Fruit fly (Drosophila melanogaster): ENCODE measurements around the gene CG34429.

The CG34429 gene

dm6 chr3L:13084477-13084876, 21.6 kb downstream of the CG34429 start:
- TF ChIP-seq CG7101 (tag; optimal IDR thresholded peaks at IDR 0.05) (no peak), kay (GFP tag; ENCODE audit: borderline replicate concordance) (no peak), bab1 (GFP tag; optimal IDR thresholded peaks at IDR 0.05) (no peak)

dm6 chr3L:13087189-13087588, 24.3 kb downstream of the CG34429 start, which contains the start of gene CG17300:
Gene CG17300 (minus strand): TSS chr3L:13087289.
- TF ChIP-seq cnc (optimal IDR thresholded peaks at IDR 0.05) (no peak), Hr96 (GFP tag; optimal IDR thresholded peaks at IDR 0.05) (no peak), CG14711 (tag; optimal IDR thresholded peaks at IDR 0.05) (no peak), toe (GFP tag; optimal IDR thresholded peaks at IDR 0.05) (no peak), CG11617 (GFP tag; optimal IDR thresholded peaks at IDR 0.05) (no peak), tj (GFP tag; optimal IDR thresholded peaks at IDR 0.05) (no peak), cic (GFP tag; optimal IDR thresholded peaks at IDR 0.05) (no peak), CG7101 (tag; optimal IDR thresholded peaks at IDR 0.05) (no peak), Crg-1 (GFP tag; optimal IDR thresholded peaks at IDR 0.05) (no peak), Mnt (GFP tag; optimal IDR thresholded peaks at IDR 0.05) (no peak), pad (GFP tag; optimal IDR thresholded peaks at IDR 0.05) (no peak), ovo (GFP tag; optimal IDR thresholded peaks at IDR 0.05) (no peak), CG12768 (GFP tag; optimal IDR thresholded peaks at IDR 0.05) (no peak), kay (GFP tag; ENCODE audit: borderline replicate concordance) (no peak), CG5204 (GFP tag; optimal IDR thresholded peaks at IDR 0.05) (no peak), bab1 (GFP tag; optimal IDR thresholded peaks at IDR 0.05) (no peak), CG1620 (GFP tag; optimal IDR thresholded peaks at IDR 0.05) (no peak), CG33017 (tag; optimal IDR thresholded peaks at IDR 0.05) (no peak)

DNA sequence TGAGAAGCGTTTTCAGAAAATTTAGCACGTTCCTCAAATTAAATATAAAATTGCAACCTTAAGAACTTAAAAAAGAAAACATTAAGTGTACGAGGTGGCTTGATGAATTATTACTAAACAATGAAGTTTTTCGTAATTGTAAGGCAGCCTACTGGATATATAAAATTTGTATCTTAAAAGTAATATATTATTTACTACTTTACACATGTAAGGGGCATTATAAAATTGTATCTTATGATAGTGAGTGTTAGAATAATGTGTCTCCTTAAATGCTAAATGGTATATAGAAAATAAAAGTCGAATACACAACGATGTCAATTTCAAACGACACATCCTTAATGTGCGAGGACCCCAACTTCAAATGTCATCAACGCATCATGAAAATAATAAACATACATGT, 27.0 kb downstream of the CG34429 start, which contains the start of gene CG11251:
Gene CG11251, minus strand, starts transcription at position 101 of the 400 bp plus-strand sequence.
- TF ChIP-seq ovo (GFP tag; optimal IDR thresholded peaks at IDR 0.05) (no peak), CG14711 (tag; optimal IDR thresholded peaks at IDR 0.05) (no peak)

dm6 chr3L:13099151-13099550, 36.3 kb downstream of the CG34429 start:
- TF ChIP-seq kay (GFP tag; ENCODE audit: borderline replicate concordance) (no peak), cic (GFP tag; optimal IDR thresholded peaks at IDR 0.05) (no peak), CG11617 (GFP tag; optimal IDR thresholded peaks at IDR 0.05) (no peak), CG33017 (tag; optimal IDR thresholded peaks at IDR 0.05) (no peak), Hr96 (GFP tag; optimal IDR thresholded peaks at IDR 0.05) (no peak), CG5204 (GFP tag; optimal IDR thresholded peaks at IDR 0.05) (no peak), Clk (GFP tag; optimal IDR thresholded peaks at IDR 0.05) (no peak), CG12768 (GFP tag; optimal IDR thresholded peaks at IDR 0.05) (no peak), pad (GFP tag; optimal IDR thresholded peaks at IDR 0.05) (no peak), CG1620 (GFP tag; optimal IDR thresholded peaks at IDR 0.05) (no peak), cnc (optimal IDR thresholded peaks at IDR 0.05) (no peak), bab1 (GFP tag; optimal IDR thresholded peaks at IDR 0.05) (no peak), Mnt (GFP tag; optimal IDR thresholded peaks at IDR 0.05) (no peak), CG7045 (GFP tag; optimal IDR thresholded peaks at IDR 0.05) (no peak), CG14711 (tag; optimal IDR thresholded peaks at IDR 0.05) (no peak), ovo (GFP tag; optimal IDR thresholded peaks at IDR 0.05) (no peak), Crg-1 (GFP tag; optimal IDR thresholded peaks at IDR 0.05) (no peak), CG7101 (tag; optimal IDR thresholded peaks at IDR 0.05) (no peak), tj (GFP tag; optimal IDR thresholded peaks at IDR 0.05) (no peak)

DNA sequence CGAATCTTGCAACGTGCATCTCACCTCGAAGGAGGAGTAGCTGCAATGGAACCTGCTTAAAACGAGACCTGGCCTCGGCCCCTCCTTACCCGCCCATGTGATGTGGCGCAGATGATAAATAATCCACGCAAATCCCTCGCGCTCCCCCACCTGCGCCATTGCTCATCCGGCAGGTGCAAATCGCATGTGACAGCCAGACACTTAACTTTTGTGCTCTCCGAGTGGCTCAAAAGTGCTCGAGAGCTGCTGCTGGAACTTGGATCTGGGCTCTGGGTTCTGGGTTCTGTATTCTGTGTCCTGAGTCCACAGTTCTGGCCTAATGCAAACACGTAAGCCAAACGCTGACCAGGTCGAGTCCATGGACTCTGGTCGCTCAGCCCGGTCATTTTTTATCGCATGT, 37.6 kb downstream of the CG34429 start:
- TF ChIP-seq CG1620 (GFP tag; optimal IDR thresholded peaks at IDR 0.05) (no peak), Hr96 (GFP tag; optimal IDR thresholded peaks at IDR 0.05) (no peak), CG11617 (GFP tag; optimal IDR thresholded peaks at IDR 0.05) (no peak), toe (GFP tag; optimal IDR thresholded peaks at IDR 0.05) (no peak), Crg-1 (GFP tag; optimal IDR thresholded peaks at IDR 0.05) (no peak), CG33017 (tag; optimal IDR thresholded peaks at IDR 0.05) (no peak)

DNA sequence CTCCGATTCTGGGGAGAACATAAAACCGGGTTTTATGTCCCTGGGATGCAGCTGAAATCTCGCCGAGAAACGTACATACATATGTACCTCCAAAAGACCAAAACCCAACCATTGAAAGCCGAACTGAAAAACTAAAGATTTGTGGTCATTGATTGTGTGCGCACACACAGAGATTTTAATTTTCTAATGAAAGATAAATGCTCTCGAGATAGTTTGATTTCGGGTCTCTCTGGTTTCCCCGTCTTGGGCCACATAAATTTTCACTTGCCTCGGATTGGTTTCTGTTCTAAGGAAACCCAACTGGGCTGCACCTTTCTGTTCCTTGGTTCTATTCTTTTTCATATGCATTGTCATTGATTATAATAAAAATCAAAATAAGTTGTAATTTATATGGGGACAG, 43.0 kb downstream of the CG34429 start:
- TF ChIP-seq CG7045 (GFP tag; optimal IDR thresholded peaks at IDR 0.05) (no peak), CG33017 (tag; optimal IDR thresholded peaks at IDR 0.05) (no peak), ovo (GFP tag; optimal IDR thresholded peaks at IDR 0.05) (no peak), Mnt (GFP tag; optimal IDR thresholded peaks at IDR 0.05) (no peak), CG7101 (tag; optimal IDR thresholded peaks at IDR 0.05) (no peak), CG5204 (GFP tag; optimal IDR thresholded peaks at IDR 0.05) (no peak), cic (GFP tag; optimal IDR thresholded peaks at IDR 0.05) (no peak), Crg-1 (GFP tag; optimal IDR thresholded peaks at IDR 0.05) (no peak), kay (GFP tag; ENCODE audit: borderline replicate concordance) (no peak), bab1 (GFP tag; optimal IDR thresholded peaks at IDR 0.05) (no peak), cnc (optimal IDR thresholded peaks at IDR 0.05) (no peak), Clk (GFP tag; optimal IDR thresholded peaks at IDR 0.05) (no peak), toe (GFP tag; optimal IDR thresholded peaks at IDR 0.05) (no peak), CG11617 (GFP tag; optimal IDR thresholded peaks at IDR 0.05) (no peak), CG1620 (GFP tag; optimal IDR thresholded peaks at IDR 0.05) (no peak), pad (GFP tag; optimal IDR thresholded peaks at IDR 0.05) (no peak), Hr96 (GFP tag; optimal IDR thresholded peaks at IDR 0.05) (no peak)

- TF ChIP-seq CG11617 (GFP tag; optimal IDR thresholded peaks at IDR 0.05) (no peak), CG1620 (GFP tag; optimal IDR thresholded peaks at IDR 0.05) (no peak), CG7045 (GFP tag; optimal IDR thresholded peaks at IDR 0.05) (no peak), pad (GFP tag; optimal IDR thresholded peaks at IDR 0.05) (no peak)
Observed at dm6 chr3L:13107307-13107938, 44.6 kb downstream of the CG34429 start.

Data from whole organism, adult.